Worm (Caenorhabditis elegans) whole organism, early embryonic: Measurements from ENCODE around the gene F54C9.11.

Experiments used
- B0310.2 ChIP-seq: sonication (generic microtip); optimal IDR thresholded peaks from 2 replicates; lab custom pipeline; 2016; ENCODE audit warnings: mild to moderate bottlenecking, missing genetic modification characterization, missing compliant biosample characterization
- F13C5.2 ChIP-seq: sonication (generic microtip); optimal IDR thresholded peaks from 2 replicates; lab custom pipeline; 2017; ENCODE audit warnings: mild to moderate bottlenecking, missing genetic modification characterization, inconsistent platforms, missing compliant biosample characterization
- aly-1 ChIP-seq: sonication (generic microtip); optimal IDR thresholded peaks from 2 replicates; lab custom pipeline; 2016; ENCODE audit warnings: missing genetic modification characterization, missing compliant biosample characterization
- ama-1 ChIP-seq: fragments of 150-350 bp; optimal IDR thresholded peaks from 2 replicates; lab custom pipeline; 2014
- ceh-13 ChIP-seq: fragments of 200-800 bp; sonication (Bioruptor generic); optimal IDR thresholded peaks from 2 replicates; lab custom pipeline; 2018; ENCODE audit warnings: mild to moderate bottlenecking, missing genetic modification characterization, missing compliant biosample characterization
- ceh-36 ChIP-seq: sonication (generic microtip); optimal IDR thresholded peaks from 2 replicates; lab custom pipeline; 2016; ENCODE audit warnings: missing genetic modification characterization, inconsistent platforms, missing compliant biosample characterization
- ets-7 ChIP-seq: sonication (generic microtip); optimal IDR thresholded peaks from 2 replicates; lab custom pipeline; 2016; ENCODE audit warnings: missing genotype, missing genetic modification characterization, missing compliant biosample characterization
- flt-1 ChIP-seq: fragments of 200-800 bp; sonication (Bioruptor generic); IDR thresholded peaks from 2 replicates; pipeline ENCODE4 v1.3.6; 2022; ENCODE audit warnings: missing genetic modification characterization, missing compliant biosample characterization
- hmbx-1 ChIP-seq: sonication (generic microtip); optimal IDR thresholded peaks from 2 replicates; lab custom pipeline; 2016; ENCODE audit warnings: mild to moderate bottlenecking, missing genetic modification characterization, missing compliant biosample characterization
- hmg-4 ChIP-seq: fragments of 200-800 bp; sonication (Bioruptor generic); optimal IDR thresholded peaks from 2 replicates; lab custom pipeline; 2018; ENCODE audit warnings: mild to moderate bottlenecking, missing genetic modification characterization, missing compliant biosample characterization
- hnd-1 ChIP-seq: sonication (generic microtip); optimal IDR thresholded peaks from 2 replicates; lab custom pipeline; 2016; ENCODE audit warnings: missing genetic modification characterization, missing compliant biosample characterization
- pes-1 ChIP-seq: fragments of 200-800 bp; sonication (Bioruptor generic); IDR thresholded peaks from 2 replicates; pipeline ENCODE4 v1.3.6; 2022; ENCODE audit warnings: missing genetic modification reagents, missing genetic modification characterization, missing compliant biosample characterization
- scrt-1 ChIP-seq: fragments of 200-800 bp; sonication (Bioruptor generic); IDR thresholded peaks from 2 replicates; pipeline ENCODE4 v1.3.6; 2022; ENCODE audit warnings: missing genetic modification characterization, missing compliant biosample characterization
- sea-1 ChIP-seq: fragments of 200-800 bp; sonication (Bioruptor generic); conservative IDR thresholded peaks from 2 replicates; pipeline ENCODE4 v1.3.6; 2022; ENCODE audit warnings: missing genetic modification characterization, missing compliant biosample characterization
- tbx-11 ChIP-seq: fragments of 200-800 bp; sonication (Bioruptor generic); IDR thresholded peaks from 2 replicates; pipeline ENCODE4 v1.3.6; 2022; ENCODE audit warnings: missing genetic modification characterization, missing compliant biosample characterization
- tbx-37 ChIP-seq: fragments of 200-800 bp; sonication (Bioruptor generic); conservative IDR thresholded peaks from 2 replicates; pipeline ENCODE4 v1.3.6; 2022; ENCODE audit warnings: missing genetic modification reagents, missing genetic modification characterization, missing compliant biosample characterization
- tra-4 ChIP-seq: sonication (generic microtip); optimal IDR thresholded peaks from 2 replicates; lab custom pipeline; 2017; ENCODE audit warnings: missing genetic modification characterization, missing compliant biosample characterization

The F54C9.11 gene

ce11 chrII:8540412-8540811, 44.5 kb downstream of the F54C9.11 start, which contains the start of gene pqn-73:
pqn-73 (plus strand) TSS chrII:8540712.
- TF ChIP-seq tbx-11 (GFP tag; lab: Robert Waterston, UW) (no peak), tra-4 (no peak), ets-7 (tag; lab: Kevin White, UChicago) (no peak), aly-1 (no peak), pes-1 (GFP tag; lab: Robert Waterston, UW) (no peak), scrt-1 (GFP tag; lab: Robert Waterston, UW) (no peak), hnd-1 (no peak), sea-1 (no peak), flt-1 (GFP tag; lab: Robert Waterston, UW) (no peak), tbx-37 (GFP tag; lab: Robert Waterston, UW) (no peak), ceh-13 (GFP tag; lab: Kevin White, UChicago) (no peak), ceh-36 (tag; lab: Kevin White, UChicago) (no peak), F13C5.2 (no peak), hmbx-1 (tag; lab: Kevin White, UChicago) (no peak)

DNA sequence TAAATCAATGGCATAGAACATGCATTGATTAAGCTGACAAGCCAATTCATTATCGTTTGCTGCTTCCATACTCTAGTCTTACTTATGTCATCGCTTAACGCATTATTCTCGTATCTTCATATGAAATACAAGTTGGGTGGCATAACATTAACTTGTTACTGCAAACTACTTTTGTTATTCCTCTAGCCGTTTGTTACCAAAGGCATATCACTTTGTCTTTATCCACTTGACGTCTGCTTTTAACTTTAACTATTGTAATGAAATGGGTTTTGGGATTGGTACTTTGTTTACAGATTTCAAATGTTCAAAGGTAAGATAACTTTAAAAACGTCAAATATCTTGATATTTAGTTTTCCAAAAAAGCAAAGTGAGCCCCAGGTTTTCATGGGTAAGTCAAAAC, 48.8 kb downstream of the F54C9.11 start, which contains the start of gene W01C9.2:
Gene W01C9.2, plus strand, starts transcription at position 301 of the 400 bp plus-strand sequence.
- TF ChIP-seq F13C5.2 (no peak), aly-1 (no peak), hmg-4 (GFP tag; lab: Kevin White, UChicago) (no peak), B0310.2 (tag; lab: Kevin White, UChicago) (no peak), tbx-11 (GFP tag; lab: Robert Waterston, UW) (no peak), hmbx-1 (tag; lab: Kevin White, UChicago) (no peak), sea-1 (no peak), tra-4 (no peak), scrt-1 (GFP tag; lab: Robert Waterston, UW) (no peak), flt-1 (GFP tag; lab: Robert Waterston, UW) (no peak), tbx-37 (GFP tag; lab: Robert Waterston, UW) (no peak), ceh-36 (tag; lab: Kevin White, UChicago) (no peak), pes-1 (GFP tag; lab: Robert Waterston, UW) (no peak), ama-1 (no peak), hnd-1 (no peak), ets-7 (tag; lab: Kevin White, UChicago) (no peak)
